Worm (Caenorhabditis elegans): ENCODE results near the gene aakg-4.

The aakg-4 gene

DNA sequence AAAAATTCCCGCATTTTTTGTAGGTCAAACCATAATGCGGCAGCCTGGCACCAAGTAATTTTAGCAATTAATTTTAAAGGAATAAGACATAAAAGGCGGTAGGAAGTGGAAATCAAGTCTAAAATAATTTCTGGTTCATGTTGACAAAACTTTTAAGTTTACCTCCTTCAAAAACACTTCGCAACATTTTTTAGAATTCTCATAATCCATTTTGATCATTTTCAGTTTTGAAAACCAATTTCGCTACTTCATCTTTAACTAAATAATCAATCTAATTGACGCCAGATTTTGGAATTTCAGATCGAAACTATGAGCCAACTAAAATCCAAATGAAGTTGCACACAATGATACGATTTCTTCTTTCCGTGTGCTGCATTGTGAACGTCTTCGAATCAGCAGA is 40.7 kb upstream of the aakg-4 start, which contains the start of gene lgc-40:
Gene lgc-40, plus strand, starts transcription at position 301 of the 400 bp plus-strand sequence.
- TF ChIP-seq let-526 (GFP tag; IDR thresholded peaks at IDR 0.05) (no peak), F55B11.4 (tag; optimal IDR thresholded peaks at IDR 0.05; ENCODE audit: borderline replicate concordance, insufficient read depth) (no peak), nfyb-1 (GFP tag; IDR thresholded peaks at IDR 0.05) (no peak), B0035.1 (tag; optimal IDR thresholded peaks at IDR 0.05) (no peak), repo-1 (tag; optimal IDR thresholded peaks at IDR 0.05) (no peak), sea-2 (GFP tag; IDR thresholded peaks at IDR 0.05) (no peak), madf-10 (tag; optimal IDR thresholded peaks at IDR 0.05) (no peak), F37B4.10 (GFP tag; IDR thresholded peaks at IDR 0.05) (no peak), nhr-120 (GFP tag; IDR thresholded peaks at IDR 0.05) (no peak), athp-1 (tag; optimal IDR thresholded peaks at IDR 0.05) (no peak), nfya-2 (GFP tag; IDR thresholded peaks at IDR 0.05) (no peak), K12H6.12 (tag; optimal IDR thresholded peaks at IDR 0.05) (no peak), pbrm-1 (GFP tag; IDR thresholded peaks at IDR 0.05) (no peak), Y53G8AR.9 (GFP tag; conservative IDR thresholded peaks at IDR 0.05) (no peak), mcd-1 (GFP tag; IDR thresholded peaks at IDR 0.05) (no peak), ceh-79 (tag; optimal IDR thresholded peaks at IDR 0.05) (no peak)

DNA sequence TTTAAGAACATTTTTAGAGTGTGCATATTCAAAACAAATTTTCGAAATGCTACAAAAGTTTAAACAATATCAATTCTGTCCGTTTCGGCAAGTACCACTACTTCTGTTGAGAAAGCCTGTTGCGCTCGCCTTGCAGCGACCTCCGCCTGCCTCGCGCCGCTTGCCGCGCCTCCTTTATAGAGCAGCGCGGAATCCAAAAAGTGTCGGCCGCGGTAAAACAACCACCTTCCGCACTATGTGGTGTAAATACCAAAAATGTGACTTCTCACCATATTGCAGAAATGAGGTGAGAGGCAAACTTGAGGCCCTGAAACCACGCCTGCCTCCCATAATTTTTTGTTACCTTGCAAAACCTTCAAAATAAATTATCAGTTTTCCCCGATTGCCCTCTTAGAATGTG is 33.8 kb upstream of the aakg-4 start:
- TF ChIP-seq ceh-27 (GFP tag; optimal IDR thresholded peaks at IDR 0.05) (no peak), F10E7.11 (tag; optimal IDR thresholded peaks at IDR 0.05) (no peak), snpc-4 (GFP tag; optimal IDR thresholded peaks at IDR 0.05) (no peak), snpc-4 (tag; optimal IDR thresholded peaks at IDR 0.05) (peak in 2 of 4 experiments; percentile 70 to 83), madf-10 (tag; optimal IDR thresholded peaks at IDR 0.05) (no peak), K11D2.4 (GFP tag; IDR thresholded peaks at IDR 0.05) (no peak), snpc-1.1 (tag; optimal IDR thresholded peaks at IDR 0.05; ENCODE audit: insufficient read depth) (peak; percentile 55), ceh-40 (GFP tag; IDR thresholded peaks at IDR 0.05) (no peak), ZK185.1 (tag; optimal IDR thresholded peaks at IDR 0.05; ENCODE audit: poor library complexity, severe bottlenecking) (no peak), ccch-3 (GFP tag; optimal IDR thresholded peaks at IDR 0.05) (no peak), rec-8 (tag; optimal IDR thresholded peaks at IDR 0.05) (no peak), madf-6 (GFP tag; IDR thresholded peaks at IDR 0.05) (no peak), Y79H2A.3 (GFP tag; conservative IDR thresholded peaks at IDR 0.05) (no peak)

DNA sequence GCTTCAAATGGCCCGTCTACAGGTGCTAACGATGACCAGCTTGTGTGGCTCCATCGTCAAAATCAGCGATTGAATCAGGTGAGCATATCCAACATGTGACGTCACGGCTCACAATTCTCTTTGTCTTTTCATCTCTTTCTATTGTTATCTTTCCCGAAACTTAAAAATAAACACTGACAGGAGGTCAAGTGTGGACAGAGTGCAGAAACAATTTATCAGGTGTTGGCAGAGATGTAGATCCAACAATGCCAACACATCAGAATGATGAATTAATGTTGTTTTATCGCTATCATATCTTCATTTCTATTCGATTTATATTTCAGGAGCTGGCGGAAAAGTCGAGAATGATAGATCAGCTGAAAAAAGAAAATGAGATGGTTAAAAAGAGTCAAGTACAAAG is 28.8 kb upstream of the aakg-4 start:
- no peak for TF ChIP-seq let-607 (tag; optimal IDR thresholded peaks at IDR 0.05)
- no peak for TF ChIP-seq ztf-26 (tag; optimal IDR thresholded peaks at IDR 0.05)
- TF ChIP-seq atf-7 (tag; optimal IDR thresholded peaks at IDR 0.05) = no peak
- TF ChIP-seq Y53F4B.3 (GFP tag; IDR thresholded peaks at IDR 0.05) = no peak
- no peak for TF ChIP-seq mel-28 (tag; optimal IDR thresholded peaks at IDR 0.05; ENCODE audit: borderline replicate concordance)
- no peak for TF ChIP-seq egl-18 (GFP tag; IDR thresholded peaks at IDR 0.05)
- no peak for TF ChIP-seq hlh-26 (GFP tag; conservative IDR thresholded peaks at IDR 0.05)
- TF ChIP-seq F52B5.7 (tag; optimal IDR thresholded peaks at IDR 0.05) = no peak
- no peak for TF ChIP-seq hmg-1.2 (GFP tag; IDR thresholded peaks at IDR 0.05)
- TF ChIP-seq Y56A3A.18 (GFP tag; IDR thresholded peaks at IDR 0.05) = no peak

Measured in whole organism, young adult.